Fruit fly (Drosophila melanogaster): ENCODE results near the gene CG31106.

CG31106 gene

dm6 chr3R:25247379-25247869 is 31.3 kb downstream of the CG31106 start, which contains the start of the genes RpS27 and Nup37 (continued):
- peak; percentile 99 for TF ChIP-seq odd (GFP tag; optimal IDR thresholded peaks at IDR 0.05)
- TF ChIP-seq bsh (GFP tag; optimal IDR thresholded peaks at IDR 0.05) = peak; percentile 50 to 93
- peak; percentile 99 for TF ChIP-seq BtbVII (GFP tag; optimal IDR thresholded peaks at IDR 0.05)
- peak; percentile 64 for TF ChIP-seq Sin3A (optimal IDR thresholded peaks at IDR 0.05)
- TF ChIP-seq ATbp (GFP tag; optimal IDR thresholded peaks at IDR 0.05) = peak; percentile 97
- peak; percentile 89 for TF ChIP-seq CG8388 (GFP tag; optimal IDR thresholded peaks at IDR 0.05)
- peak; percentile 95 for TF ChIP-seq so (GFP tag; IDR thresholded peaks at IDR 0.05)
- TF ChIP-seq CG32772 (GFP tag; IDR thresholded peaks at IDR 0.05) = peak; percentile 96
- TF ChIP-seq Xbp1 (GFP tag; optimal IDR thresholded peaks at IDR 0.05) = peak; percentile 98
- peak; percentile 98 for TF ChIP-seq CG17328 (GFP tag; IDR thresholded peaks at IDR 0.05)
- peak; percentile 99 for TF ChIP-seq CG33213 (GFP tag; optimal IDR thresholded peaks at IDR 0.05)
- TF ChIP-seq pho (GFP tag; optimal IDR thresholded peaks at IDR 0.05) = peak; percentile 99
- TF ChIP-seq Adf1 (GFP tag; IDR thresholded peaks at IDR 0.05) = peak; percentile 79
- peak; percentile 88 for TF ChIP-seq exex (tag; optimal IDR thresholded peaks at IDR 0.05)
- peak; percentile 43; the same call in 1 of the 2 replicates for TF ChIP-seq Bgb (GFP tag; IDR thresholded peaks at IDR 0.05; ENCODE audit: partially characterized antibody)
- TF ChIP-seq dan (GFP tag; IDR thresholded peaks at IDR 0.05) = no peak; the same call in 1 of the 2 replicates
- peak; percentile 98 for TF ChIP-seq CG16863 (GFP tag; optimal IDR thresholded peaks at IDR 0.05)
- peak; percentile 94 for TF ChIP-seq Oli (tag; optimal IDR thresholded peaks at IDR 0.05)
- TF ChIP-seq Eip74EF (GFP tag; optimal IDR thresholded peaks at IDR 0.05) = peak in 1 of 2 experiments; percentile 93
- TF ChIP-seq CG12155 (GFP tag; optimal IDR thresholded peaks at IDR 0.05) = peak; percentile 93
- TF ChIP-seq CG12071 (GFP tag; optimal IDR thresholded peaks at IDR 0.05) = peak; percentile 99
- no peak for TF ChIP-seq hth (optimal IDR thresholded peaks at IDR 0.05)
- TF ChIP-seq CG17612 (GFP tag; IDR thresholded peaks at IDR 0.05) = peak; percentile 93
- peak; percentile 98 for TF ChIP-seq Awh (GFP tag; IDR thresholded peaks at IDR 0.05)
- peak; percentile 98 for TF ChIP-seq CG5245 (GFP tag; optimal IDR thresholded peaks at IDR 0.05)
- TF ChIP-seq Elba2 (GFP tag; optimal IDR thresholded peaks at IDR 0.05) = peak; percentile 72
- peak; percentile 97 for TF ChIP-seq Sox100B (GFP tag; optimal IDR thresholded peaks at IDR 0.05)
- TF ChIP-seq sens-2 (GFP tag; IDR thresholded peaks at IDR 0.05) = peak; percentile 97
- TF ChIP-seq oc (tag; optimal IDR thresholded peaks at IDR 0.05) = peak; percentile 92
- peak; percentile 96 for TF ChIP-seq jumu (GFP tag; optimal IDR thresholded peaks at IDR 0.05)
- peak; percentile 93 for TF ChIP-seq TFAM (GFP tag; optimal IDR thresholded peaks at IDR 0.05)
- TF ChIP-seq Asciz (GFP tag; optimal IDR thresholded peaks at IDR 0.05) = peak; percentile 98
- peak; percentile 99 for TF ChIP-seq CG4328 (GFP tag; optimal IDR thresholded peaks at IDR 0.05)
- TF ChIP-seq Dek (tag; optimal IDR thresholded peaks at IDR 0.05) = peak; percentile 95
- TF ChIP-seq Atf-2 (GFP tag; optimal IDR thresholded peaks at IDR 0.05) = peak; percentile 97
- TF ChIP-seq dati (GFP tag; IDR thresholded peaks at IDR 0.05) = peak; percentile 96
- peak; percentile 99 for TF ChIP-seq emc (GFP tag; optimal IDR thresholded peaks at IDR 0.05)
- TF ChIP-seq CG7987 (GFP tag; optimal IDR thresholded peaks at IDR 0.05) = peak; percentile 100
- TF ChIP-seq CTCF (GFP tag; optimal IDR thresholded peaks at IDR 0.05) = peak; percentile 74
- peak; percentile 98 for TF ChIP-seq HLH54F (GFP tag; optimal IDR thresholded peaks at IDR 0.05)
- TF ChIP-seq sna (GFP tag; IDR thresholded peaks at IDR 0.05; ENCODE audit: partially characterized antibody) = no peak
- TF ChIP-seq Antp (GFP tag; optimal IDR thresholded peaks at IDR 0.05) = peak; percentile 98
- peak; percentile 90 for TF ChIP-seq B-H1 (GFP tag; IDR thresholded peaks at IDR 0.05)
- TF ChIP-seq sima (GFP tag; optimal IDR thresholded peaks at IDR 0.05) = peak; percentile 97
- TF ChIP-seq CG4820 (GFP tag; optimal IDR thresholded peaks at IDR 0.05) = peak; percentile 97
- TF ChIP-seq al (GFP tag; IDR thresholded peaks at IDR 0.05) = peak; percentile 95
- peak; percentile 98 for TF ChIP-seq Rx (GFP tag; IDR thresholded peaks at IDR 0.05)
- TF ChIP-seq CG14050 (GFP tag; IDR thresholded peaks at IDR 0.05) = peak; percentile 93
- peak; percentile 86 for TF ChIP-seq bigmax (GFP tag; optimal IDR thresholded peaks at IDR 0.05)
- TF ChIP-seq trem (tag; optimal IDR thresholded peaks at IDR 0.05) = peak; percentile 94
- TF ChIP-seq Six4 (GFP tag; optimal IDR thresholded peaks at IDR 0.05) = peak; percentile 96
- TF ChIP-seq Xrp1 (GFP tag; IDR thresholded peaks at IDR 0.05) = peak; percentile 62

Measured in whole organism, embryonic.